Worm (Caenorhabditis elegans): Measurements from ENCODE around the gene clc-22.
A peak's percentile ranks its signal among the peaks of the same experiment; 100 is the strongest.

clc-22 gene

DNA sequence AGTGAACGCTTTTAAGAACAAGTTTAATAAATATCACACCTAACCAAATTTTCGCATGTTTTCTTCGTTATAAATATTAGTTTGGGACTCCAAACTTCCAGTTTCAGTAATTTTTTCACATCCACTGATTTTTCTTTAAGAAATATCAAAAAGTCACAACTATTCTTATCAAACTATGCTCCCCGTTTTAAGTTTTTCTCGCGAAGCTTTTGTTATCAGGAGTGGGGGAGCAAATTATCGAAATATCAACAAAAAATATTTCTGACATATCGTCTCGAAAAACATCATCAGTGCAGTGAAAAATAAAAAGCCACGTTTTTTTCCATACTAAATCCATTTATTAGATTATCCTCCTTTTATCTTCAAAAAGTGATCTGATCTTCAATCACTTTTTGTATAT is 3.8 kb downstream of the clc-22 start:
- no peak for TF ChIP-seq K02D7.2 (tag; optimal IDR thresholded peaks at IDR 0.05)
- no peak for TF ChIP-seq Y22D7AL.16 (tag; optimal IDR thresholded peaks at IDR 0.05)
- TF ChIP-seq ceh-9 (tag; optimal IDR thresholded peaks at IDR 0.05): no peak
- TF ChIP-seq F13H6.1 (tag; optimal IDR thresholded peaks at IDR 0.05): no peak
- TF ChIP-seq unc-55 (GFP tag; optimal IDR thresholded peaks at IDR 0.05): no peak
- no peak for TF ChIP-seq ceh-6 (GFP tag; optimal IDR thresholded peaks at IDR 0.05)
- no peak for TF ChIP-seq pat-9 (tag; optimal IDR thresholded peaks at IDR 0.05)
- no peak for TF ChIP-seq ztf-16 (tag; optimal IDR thresholded peaks at IDR 0.05)
- no peak for TF ChIP-seq zip-5 (tag; optimal IDR thresholded peaks at IDR 0.05)
- no peak for TF ChIP-seq ceh-19 (GFP tag; optimal IDR thresholded peaks at IDR 0.05)
- TF ChIP-seq T23F11.4 (GFP tag; optimal IDR thresholded peaks at IDR 0.05): no peak
- TF ChIP-seq syd-9 (tag; optimal IDR thresholded peaks at IDR 0.05): no peak
- TF ChIP-seq lin-11 (tag; optimal IDR thresholded peaks at IDR 0.05): no peak
- TF ChIP-seq odd-2 (tag; optimal IDR thresholded peaks at IDR 0.05): no peak
- no peak for TF ChIP-seq ceh-34 (tag; optimal IDR thresholded peaks at IDR 0.05)
- no peak for TF ChIP-seq tbx-7 (tag; optimal IDR thresholded peaks at IDR 0.05)
- no peak for TF ChIP-seq nhr-11 (tag; optimal IDR thresholded peaks at IDR 0.05)

DNA sequence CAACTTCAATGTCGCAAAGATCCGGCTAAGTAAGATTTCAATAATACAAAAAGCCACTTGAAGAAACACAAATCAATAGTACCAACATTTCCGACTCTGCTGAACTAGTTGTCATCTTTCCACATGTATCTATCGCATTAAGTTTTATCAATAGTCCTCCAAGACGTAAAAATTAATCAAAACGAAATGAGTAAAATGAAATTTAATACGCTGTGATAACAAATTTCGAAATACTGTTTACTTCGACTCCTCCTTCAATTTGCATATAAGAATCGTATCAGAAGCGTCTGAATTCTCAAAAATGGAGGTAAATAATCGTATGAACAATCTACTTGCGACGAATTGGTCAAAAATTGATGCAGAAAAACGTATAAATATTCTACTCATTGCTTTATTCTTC is 5.2 kb downstream of the clc-22 start:
- TF ChIP-seq ceh-48 (tag; optimal IDR thresholded peaks at IDR 0.05) (no peak), ceh-14 (tag; optimal IDR thresholded peaks at IDR 0.05) (no peak), pat-9 (tag; optimal IDR thresholded peaks at IDR 0.05) (no peak), hlh-13 (GFP tag; optimal IDR thresholded peaks at IDR 0.05) (no peak), C38D4.7 (GFP tag; optimal IDR thresholded peaks at IDR 0.05) (no peak), odd-2 (tag; optimal IDR thresholded peaks at IDR 0.05) (no peak), nhr-232 (tag; optimal IDR thresholded peaks at IDR 0.05) (no peak), pros-1 (tag; optimal IDR thresholded peaks at IDR 0.05) (no peak)

DNA sequence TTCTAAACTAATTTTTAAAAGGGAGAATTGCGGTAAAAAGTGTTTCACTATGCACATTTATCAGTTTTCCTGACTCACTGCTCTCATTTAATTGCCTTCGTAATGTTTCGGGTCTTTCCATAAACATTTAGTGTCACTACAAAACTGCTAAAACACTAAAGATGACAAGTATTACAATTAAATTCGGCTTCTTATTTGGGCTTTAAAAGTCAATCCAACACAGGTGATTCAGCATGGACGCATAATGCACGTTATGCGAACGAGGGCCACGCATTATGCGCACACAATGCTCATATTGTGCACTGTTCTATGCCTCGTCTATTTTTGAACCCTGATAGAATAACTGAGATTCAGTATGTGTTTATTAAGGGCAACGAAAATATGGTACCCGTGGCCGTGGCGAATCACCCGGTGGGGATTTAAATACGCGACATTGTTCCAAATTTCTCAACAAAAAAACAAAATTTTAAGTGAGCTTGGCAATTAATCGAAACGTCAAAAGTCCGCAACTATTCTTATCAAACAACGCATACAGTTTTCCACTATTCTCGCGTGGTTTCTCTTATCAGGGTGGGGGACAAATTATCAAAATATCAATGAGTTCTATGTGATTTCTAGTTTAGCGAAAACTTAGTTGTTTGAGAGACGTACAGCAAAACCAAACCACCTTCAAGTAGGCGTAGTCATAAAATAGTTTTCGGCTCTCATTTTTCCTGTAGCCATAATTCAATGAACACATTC is 6.1 kb downstream of the clc-22 start, which contains the start of gene Y14H12A.2:
TSS of gene Y14H12A.2 (minus strand) at position 51 of the 741 bp plus-strand sequence.
- TF ChIP-seq K02D7.2 (tag; optimal IDR thresholded peaks at IDR 0.05) (no peak), elt-2 (tag; optimal IDR thresholded peaks at IDR 0.05) (peak; percentile 63)

DNA sequence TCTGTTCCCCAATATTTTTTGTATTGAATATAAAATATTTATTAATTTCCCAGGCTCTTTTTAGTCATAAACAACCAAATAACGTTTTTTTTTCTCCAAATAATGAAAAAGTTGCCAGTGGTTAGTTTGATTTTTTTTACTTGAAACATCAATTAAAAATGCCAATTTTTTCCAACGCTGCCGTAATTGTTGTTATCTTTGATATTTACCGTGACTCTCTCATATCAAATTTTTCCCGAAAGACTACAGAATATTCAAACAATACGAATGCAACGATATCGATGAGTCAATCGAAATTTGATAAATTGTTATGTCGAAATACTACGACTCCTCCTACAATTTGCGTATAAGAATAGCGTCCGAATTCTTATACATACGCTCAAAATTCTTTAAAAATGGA is 9.0 kb downstream of the clc-22 start, which contains the start of gene K10G6.5:
TSS of gene K10G6.5 (plus strand) at position 345 of the 400 bp plus-strand sequence.
- TF ChIP-seq madf-2 (tag; optimal IDR thresholded peaks at IDR 0.05) (no peak), K02D7.2 (tag; optimal IDR thresholded peaks at IDR 0.05) (no peak), lin-11 (tag; optimal IDR thresholded peaks at IDR 0.05) (no peak), ref-2 (tag; optimal IDR thresholded peaks at IDR 0.05) (no peak), ceh-34 (tag; optimal IDR thresholded peaks at IDR 0.05) (no peak), ceh-9 (tag; optimal IDR thresholded peaks at IDR 0.05) (no peak), ceh-19 (GFP tag; optimal IDR thresholded peaks at IDR 0.05) (no peak), elt-2 (tag; optimal IDR thresholded peaks at IDR 0.05) (no peak), lim-6 (tag; optimal IDR thresholded peaks at IDR 0.05) (no peak), mec-3 (tag; optimal IDR thresholded peaks at IDR 0.05; ENCODE audit: borderline replicate concordance) (no peak), gmeb-2 (tag; optimal IDR thresholded peaks at IDR 0.05) (no peak), pag-3 (tag; optimal IDR thresholded peaks at IDR 0.05; ENCODE audit: borderline replicate concordance) (no peak), Y22D7AL.16 (tag; optimal IDR thresholded peaks at IDR 0.05) (no peak)

DNA sequence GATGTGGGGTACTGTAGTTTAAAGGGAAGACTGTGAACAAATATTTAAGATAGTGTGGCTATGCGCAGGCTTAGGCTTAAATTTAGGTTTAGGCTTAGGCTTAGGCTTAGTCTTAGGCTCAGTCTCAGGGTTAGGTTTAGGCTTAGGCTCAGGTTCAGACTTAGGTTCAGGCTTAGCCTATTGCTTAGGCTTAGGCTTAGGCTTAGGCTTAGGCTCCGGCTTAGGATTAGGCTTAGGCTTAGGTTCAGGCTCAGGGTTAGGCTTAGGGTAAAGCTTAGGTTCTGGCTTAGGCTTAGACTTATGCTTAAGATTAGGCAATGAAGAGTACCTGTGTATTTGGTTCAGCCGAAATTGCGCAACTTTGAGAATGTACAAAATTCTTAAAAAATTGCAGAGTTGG is 11.6 kb downstream of the clc-22 start:
- TF ChIP-seq ceh-34 (tag; optimal IDR thresholded peaks at IDR 0.05) (no peak), tbx-7 (tag; optimal IDR thresholded peaks at IDR 0.05) (no peak), dve-1 (tag; optimal IDR thresholded peaks at IDR 0.05) (peak; percentile 51)
